Worm (Caenorhabditis elegans): Measurements from ENCODE around the gene drn-1.

drn-1 gene

ce11 chrII:5271729-5272322 lies at the start of gene drn-1:
drn-1 (minus strand) TSS chrII:5271845.
- TF ChIP-seq C34F6.9 (tag; optimal IDR thresholded peaks at IDR 0.05) (peak; percentile 56), F13H6.1 (tag; optimal IDR thresholded peaks at IDR 0.05) (no peak), nhr-129 (tag; optimal IDR thresholded peaks at IDR 0.05) (peak; percentile 23), unc-55 (GFP tag; optimal IDR thresholded peaks at IDR 0.05) (peak; percentile 16), ztf-11 (tag; optimal IDR thresholded peaks at IDR 0.05) (no peak), crh-2 (tag; optimal IDR thresholded peaks at IDR 0.05) (peak; percentile 20), Y55F3AM.14 (GFP tag; optimal IDR thresholded peaks at IDR 0.05) (no peak), lsy-2 (tag; optimal IDR thresholded peaks at IDR 0.05) (peak in 1 of 2 experiments; percentile 13), mbf-1 (tag; optimal IDR thresholded peaks at IDR 0.05) (no peak), zag-1 (tag; optimal IDR thresholded peaks at IDR 0.05) (peak; percentile 16), mdl-1 (tag; optimal IDR thresholded peaks at IDR 0.05) (peak in 1 of 2 experiments; percentile 7)

- TF ChIP-seq Y55F3AM.14 (GFP tag; optimal IDR thresholded peaks at IDR 0.05) (no peak), nhr-25 (tag; optimal IDR thresholded peaks at IDR 0.05) (peak; percentile 3), fos-1 (tag; optimal IDR thresholded peaks at IDR 0.05) (peak; percentile 84), sma-3 (GFP tag; optimal IDR thresholded peaks at IDR 0.05) (peak; percentile 24), nhr-129 (tag; optimal IDR thresholded peaks at IDR 0.05) (peak; percentile 52), crh-2 (tag; optimal IDR thresholded peaks at IDR 0.05) (peak; percentile 26), blmp-1 (tag; optimal IDR thresholded peaks at IDR 0.05; ENCODE audit: insufficient read depth) (peak; percentile 8), mab-5 (tag; optimal IDR thresholded peaks at IDR 0.05) (no peak), C34F6.9 (tag; optimal IDR thresholded peaks at IDR 0.05) (peak; percentile 39), gmeb-1 (tag; optimal IDR thresholded peaks at IDR 0.05) (peak; percentile 13), nhr-6 (tag; optimal IDR thresholded peaks at IDR 0.05) (peak; percentile 18), sma-9 (GFP tag; optimal IDR thresholded peaks at IDR 0.05) (peak; percentile 43), sma-9 (tag; optimal IDR thresholded peaks at IDR 0.05) (no peak), F13H6.1 (tag; optimal IDR thresholded peaks at IDR 0.05) (peak; percentile 47), nhr-12 (tag; optimal IDR thresholded peaks at IDR 0.05) (no peak), skn-1 (tag; optimal IDR thresholded peaks at IDR 0.05) (no peak), unc-55 (GFP tag; optimal IDR thresholded peaks at IDR 0.05) (peak; percentile 5), lin-11 (tag; optimal IDR thresholded peaks at IDR 0.05) (no peak), lsy-2 (tag; optimal IDR thresholded peaks at IDR 0.05) (peak in 1 of 2 experiments; percentile 8), egl-27 (tag; optimal IDR thresholded peaks at IDR 0.05) (peak; percentile 14)
Observed at ce11 chrII:5320205-5320951, 48.7 kb upstream of the drn-1 start.

ce11 chrII:5311746-5312145 lies 40.1 kb upstream of the drn-1 start, which contains the start of gene gcy-12:
gcy-12 (plus strand) TSS chrII:5312046.
- no peak for TF ChIP-seq egl-27 (tag; optimal IDR thresholded peaks at IDR 0.05)
- no peak for TF ChIP-seq nhr-23 (tag; optimal IDR thresholded peaks at IDR 0.05)
- no peak for TF ChIP-seq unc-39 (tag; optimal IDR thresholded peaks at IDR 0.05)
- TF ChIP-seq lsy-2 (tag; optimal IDR thresholded peaks at IDR 0.05) = no peak
- TF ChIP-seq nhr-12 (tag; optimal IDR thresholded peaks at IDR 0.05) = no peak
- TF ChIP-seq ztf-11 (tag; optimal IDR thresholded peaks at IDR 0.05) = no peak
- no peak for TF ChIP-seq fos-1 (tag; optimal IDR thresholded peaks at IDR 0.05)
- TF ChIP-seq blmp-1 (tag; optimal IDR thresholded peaks at IDR 0.05; ENCODE audit: insufficient read depth) = no peak
- no peak for TF ChIP-seq lin-13 (GFP tag; optimal IDR thresholded peaks at IDR 0.05)
- TF ChIP-seq ztf-4 (tag; optimal IDR thresholded peaks at IDR 0.05) = no peak
- TF ChIP-seq elt-3 (tag; optimal IDR thresholded peaks at IDR 0.05) = no peak
- no peak for TF ChIP-seq ceh-16 (tag; optimal IDR thresholded peaks at IDR 0.05)
- TF ChIP-seq nhr-77 (tag; optimal IDR thresholded peaks at IDR 0.05) = no peak
- TF ChIP-seq unc-55 (GFP tag; optimal IDR thresholded peaks at IDR 0.05) = no peak

ce11 chrII:5310795-5311194 lies 39.1 kb upstream of the drn-1 start:
- TF ChIP-seq peb-1 (tag; optimal IDR thresholded peaks at IDR 0.05) (no peak), blmp-1 (tag; optimal IDR thresholded peaks at IDR 0.05; ENCODE audit: insufficient read depth) (no peak), dmd-4 (tag; optimal IDR thresholded peaks at IDR 0.05) (no peak), unc-62 (GFP tag; optimal IDR thresholded peaks at IDR 0.05) (no peak), F13H6.1 (tag; optimal IDR thresholded peaks at IDR 0.05) (no peak), lin-13 (GFP tag; optimal IDR thresholded peaks at IDR 0.05) (no peak), nhr-6 (tag; optimal IDR thresholded peaks at IDR 0.05) (no peak), sma-9 (GFP tag; optimal IDR thresholded peaks at IDR 0.05) (no peak), sma-9 (tag; optimal IDR thresholded peaks at IDR 0.05) (no peak), ztf-4 (tag; optimal IDR thresholded peaks at IDR 0.05) (no peak)
